Worm (Caenorhabditis elegans) whole organism, L1 larva: Measurements from ENCODE around the gene ceh-27.

Experiments used
- C16A3.4 ChIP-seq: fragments of 150-350 bp; optimal IDR thresholded peaks from 2 replicates; lab custom pipeline; 2014; ENCODE audit warnings: missing biosample characterization, missing genetic modification characterization
- F16B12.6 ChIP-seq: fragments of 150-350 bp; optimal IDR thresholded peaks from 2 replicates; lab custom pipeline; 2014; ENCODE audit warnings: missing biosample characterization, missing genetic modification characterization
- aha-1 ChIP-seq: fragments of 150-350 bp; optimal IDR thresholded peaks from 2 replicates; lab custom pipeline; 2014; ENCODE audit warnings: missing biosample characterization, missing genetic modification characterization
- aly-2 ChIP-seq: fragments of 150-350 bp; optimal IDR thresholded peaks from 2 replicates; lab custom pipeline; 2014; ENCODE audit warnings: missing biosample characterization, missing genetic modification characterization
- ama-1 ChIP-seq: fragments of 150-350 bp; optimal IDR thresholded peaks from 2 replicates; lab custom pipeline; 2014
- blmp-1 ChIP-seq: fragments of 150-350 bp; optimal IDR thresholded peaks from 2 replicates; lab custom pipeline; 2014; ENCODE audit warnings: missing biosample characterization, missing genetic modification characterization
- ceh-63 ChIP-seq: fragments of 200-800 bp; sonication (Bioruptor generic); optimal IDR thresholded peaks from 2 replicates; lab custom pipeline; 2018; ENCODE audit warnings: mild to moderate bottlenecking, missing genetic modification characterization, missing compliant biosample characterization
- ceh-8 ChIP-seq: fragments of 200-800 bp; sonication (Bioruptor generic); optimal IDR thresholded peaks from 2 replicates; lab custom pipeline; 2018; ENCODE audit warnings: mild to moderate bottlenecking, missing genetic modification characterization, moderate library complexity, missing compliant biosample characterization
- ceh-82 ChIP-seq, 3 experiments: fragments of 150-350 bp in 1 of 3; sonication (generic microtip) in 2 of 3; optimal IDR thresholded peaks; 2 replicates each; lab custom pipeline; 2014 to 2017; ENCODE audit warnings: missing biosample characterization in 3 of 3, missing genetic modification characterization in 3 of 3
- ceh-88 ChIP-seq: fragments of 200-800 bp; sonication (Bioruptor generic); IDR thresholded peaks from 2 replicates; pipeline ENCODE4 v1.3.6; 2022; ENCODE audit warnings: missing genetic modification characterization, missing compliant biosample characterization
- ceh-90 ChIP-seq: sonication (generic microtip); optimal IDR thresholded peaks from 2 replicates; lab custom pipeline; 2016; ENCODE audit warnings: missing genetic modification characterization, missing compliant biosample characterization
- efl-1 ChIP-seq, 4 experiments: fragments of 150-350 bp; optimal IDR thresholded peaks in 3 of 4; peaks in 1 of 4; 1 replicate in 1 of 4; 2 replicates in 3 of 4; lab custom pipeline; 2014; ENCODE audit warnings: missing biosample characterization in 2 of 4, missing genetic modification characterization in 2 of 4, missing genetic modification reagents in 2 of 4
- egl-27 ChIP-seq, 2 experiments: fragments of 150-350 bp in 1 of 2; sonication (generic microtip); optimal IDR thresholded peaks; 3 replicates each; lab custom pipeline; 2017 to 2018; ENCODE audit warnings: missing biosample characterization in 2 of 2, missing genetic modification characterization in 2 of 2, missing genetic modification reagents in 2 of 2
- elt-3 ChIP-seq, 6 experiments: fragments of 150-350 bp in 1 of 6; sonication (generic microtip); optimal IDR thresholded peaks; 2 replicates each; lab custom pipeline; 2017 to 2018; ENCODE audit warnings: missing biosample characterization in 6 of 6, missing genetic modification characterization in 6 of 6, inconsistent platforms in 1 of 6
- fkh-10 ChIP-seq: sonication (generic microtip); optimal IDR thresholded peaks from 2 replicates; lab custom pipeline; 2017; ENCODE audit warnings: missing biosample characterization, missing genetic modification reagents, missing genetic modification characterization
- fkh-4 ChIP-seq: sonication (generic microtip); optimal IDR thresholded peaks from 2 replicates; lab custom pipeline; 2016; ENCODE audit warnings: missing compliant biosample characterization, missing genetic modification characterization, borderline replicate concordance
- fkh-8 ChIP-seq: sonication (generic microtip); optimal IDR thresholded peaks from 2 replicates; lab custom pipeline; 2016; ENCODE audit warnings: mild to moderate bottlenecking, missing genetic modification characterization, missing compliant biosample characterization
- hlh-17 ChIP-seq: fragments of 200-800 bp; sonication (Bioruptor generic); optimal IDR thresholded peaks from 2 replicates; lab custom pipeline; 2018; ENCODE audit warnings: missing genetic modification characterization, mild to moderate bottlenecking, missing compliant biosample characterization, moderate library complexity, borderline replicate concordance
- lin-13 ChIP-seq: fragments of 150-350 bp; optimal IDR thresholded peaks from 2 replicates; lab custom pipeline; 2014; ENCODE audit warnings: missing biosample characterization, missing genetic modification reagents, missing genetic modification characterization
- lin-14 ChIP-seq: fragments of 200-800 bp; sonication (Bioruptor generic); optimal IDR thresholded peaks from 2 replicates; lab custom pipeline; 2018; ENCODE audit warnings: mild to moderate bottlenecking, missing genetic modification characterization, moderate library complexity, missing compliant biosample characterization
- lin-35 ChIP-seq, 2 experiments: fragments of 150-350 bp; optimal IDR thresholded peaks; 2 replicates each; lab custom pipeline; 2014; ENCODE audit warnings: missing biosample characterization in 2 of 2, missing genetic modification characterization in 2 of 2, missing genetic modification reagents in 2 of 2
- lin-39 ChIP-seq: fragments of 150-350 bp; optimal IDR thresholded peaks from 2 replicates; lab custom pipeline; 2014; ENCODE audit warnings: missing biosample characterization, missing genetic modification reagents, missing genetic modification characterization
- lir-3 ChIP-seq: sonication (generic microtip); optimal IDR thresholded peaks from 2 replicates; lab custom pipeline; 2016; ENCODE audit warnings: mild to moderate bottlenecking, missing genetic modification characterization, moderate library complexity, missing compliant biosample characterization; ENCODE audit not compliant: poor library complexity
- mdl-1 ChIP-seq, 2 experiments: fragments of 150-350 bp; optimal IDR thresholded peaks; 2 replicates each; lab custom pipeline; 2014 to 2017; ENCODE audit warnings: missing biosample characterization in 2 of 2, missing genetic modification characterization in 2 of 2, inconsistent platforms in 1 of 2
- nhr-11 ChIP-seq: fragments of 150-350 bp; optimal IDR thresholded peaks from 2 replicates; lab custom pipeline; 2014; ENCODE audit warnings: missing biosample characterization, missing genetic modification characterization
- nhr-19 ChIP-seq: fragments of 200-800 bp; sonication (Bioruptor generic); conservative IDR thresholded peaks from 2 replicates; pipeline ENCODE4 v1.3.6; 2022; ENCODE audit warnings: missing genetic modification characterization, missing compliant biosample characterization
- nhr-20 ChIP-seq: sonication (generic microtip); optimal IDR thresholded peaks from 2 replicates; lab custom pipeline; 2016; ENCODE audit warnings: mild to moderate bottlenecking, missing genetic modification characterization, missing compliant biosample characterization
- nhr-237 ChIP-seq: fragments of 150-350 bp; optimal IDR thresholded peaks from 2 replicates; lab custom pipeline; 2014; ENCODE audit warnings: missing biosample characterization, missing genetic modification characterization
- nhr-28 ChIP-seq: fragments of 150-350 bp; optimal IDR thresholded peaks from 2 replicates; lab custom pipeline; 2014; ENCODE audit warnings: missing biosample characterization, missing genetic modification characterization
- nhr-71 ChIP-seq: sonication (generic microtip); optimal IDR thresholded peaks from 2 replicates; lab custom pipeline; 2016; ENCODE audit warnings: mild to moderate bottlenecking, missing genetic modification characterization, moderate library complexity, missing compliant biosample characterization
- nhr-76 ChIP-seq: sonication (generic microtip); optimal IDR thresholded peaks from 2 replicates; lab custom pipeline; 2017; ENCODE audit warnings: missing biosample characterization, missing genetic modification characterization
- nhr-84 ChIP-seq: sonication (generic microtip); optimal IDR thresholded peaks from 2 replicates; lab custom pipeline; 2017; ENCODE audit warnings: missing biosample characterization, missing genetic modification characterization
- nhr-85 ChIP-seq: sonication (generic microtip); peaks from one replicate; lab custom pipeline; 2016; ENCODE audit warnings: missing genetic modification characterization, inconsistent platforms, missing compliant biosample characterization
- nhr-90 ChIP-seq: sonication (generic microtip); optimal IDR thresholded peaks from 2 replicates; lab custom pipeline; 2016; ENCODE audit warnings: mild to moderate bottlenecking, missing genetic modification characterization, missing compliant biosample characterization; ENCODE audit not compliant: poor library complexity
- pag-3 ChIP-seq: sonication (generic microtip); optimal IDR thresholded peaks from 2 replicates; lab custom pipeline; 2017; ENCODE audit warnings: missing genetic modification characterization, mild to moderate bottlenecking, missing compliant biosample characterization, antibody characterized with exemption, borderline replicate concordance; ENCODE audit not compliant: insufficient read depth
- pax-3 ChIP-seq: fragments of 200-800 bp; sonication (Bioruptor generic); optimal IDR thresholded peaks from 2 replicates; lab custom pipeline; 2018; ENCODE audit warnings: mild to moderate bottlenecking, missing genetic modification characterization, moderate library complexity, missing compliant biosample characterization
- pqm-1 ChIP-seq: sonication (generic microtip); optimal IDR thresholded peaks from 3 replicates; lab custom pipeline; 2017; ENCODE audit warnings: missing biosample characterization, missing genetic modification characterization
- skn-1 ChIP-seq: fragments of 150-350 bp; optimal IDR thresholded peaks from 2 replicates; lab custom pipeline; 2014; ENCODE audit warnings: missing biosample characterization, missing genetic modification characterization
- snpc-4 ChIP-seq: fragments of 150-350 bp; optimal IDR thresholded peaks from 2 replicates; lab custom pipeline; 2014; ENCODE audit warnings: missing biosample characterization, missing genetic modification characterization
- snu-23 ChIP-seq: sonication (generic microtip); optimal IDR thresholded peaks from 2 replicates; lab custom pipeline; 2016; ENCODE audit warnings: missing genetic modification characterization, missing compliant biosample characterization
- sptf-1 ChIP-seq: fragments of 150-350 bp; optimal IDR thresholded peaks from 2 replicates; lab custom pipeline; 2014; ENCODE audit warnings: missing biosample characterization, missing genetic modification characterization
- sup-37 ChIP-seq: fragments of 200-800 bp; sonication (Bioruptor generic); optimal IDR thresholded peaks from 2 replicates; lab custom pipeline; 2018; ENCODE audit warnings: mild to moderate bottlenecking, missing genetic modification characterization, missing compliant biosample characterization
- tlp-1 ChIP-seq: fragments of 150-350 bp; optimal IDR thresholded peaks from 2 replicates; lab custom pipeline; 2014; ENCODE audit warnings: missing biosample characterization, missing genetic modification characterization
- unc-130 ChIP-seq: fragments of 150-350 bp; optimal IDR thresholded peaks from 2 replicates; lab custom pipeline; 2017; ENCODE audit warnings: missing biosample characterization, missing genetic modification characterization, inconsistent platforms
- vab-15 ChIP-seq: sonication (generic microtip); optimal IDR thresholded peaks from 2 replicates; lab custom pipeline; 2017; ENCODE audit warnings: missing genotype, mild to moderate bottlenecking, missing genetic modification characterization, missing compliant biosample characterization
- xbp-1 ChIP-seq: sonication (generic microtip); optimal IDR thresholded peaks from 2 replicates; lab custom pipeline; 2016; ENCODE audit warnings: missing genetic modification characterization, missing compliant biosample characterization
- ztf-11 ChIP-seq, 2 experiments: sonication (generic microtip); optimal IDR thresholded peaks; 2 replicates each; lab custom pipeline; 2016 to 2017; ENCODE audit warnings: missing genetic modification characterization in 2 of 2, missing biosample characterization in 1 of 2, missing compliant biosample characterization in 1 of 2

The ceh-27 gene

DNA sequence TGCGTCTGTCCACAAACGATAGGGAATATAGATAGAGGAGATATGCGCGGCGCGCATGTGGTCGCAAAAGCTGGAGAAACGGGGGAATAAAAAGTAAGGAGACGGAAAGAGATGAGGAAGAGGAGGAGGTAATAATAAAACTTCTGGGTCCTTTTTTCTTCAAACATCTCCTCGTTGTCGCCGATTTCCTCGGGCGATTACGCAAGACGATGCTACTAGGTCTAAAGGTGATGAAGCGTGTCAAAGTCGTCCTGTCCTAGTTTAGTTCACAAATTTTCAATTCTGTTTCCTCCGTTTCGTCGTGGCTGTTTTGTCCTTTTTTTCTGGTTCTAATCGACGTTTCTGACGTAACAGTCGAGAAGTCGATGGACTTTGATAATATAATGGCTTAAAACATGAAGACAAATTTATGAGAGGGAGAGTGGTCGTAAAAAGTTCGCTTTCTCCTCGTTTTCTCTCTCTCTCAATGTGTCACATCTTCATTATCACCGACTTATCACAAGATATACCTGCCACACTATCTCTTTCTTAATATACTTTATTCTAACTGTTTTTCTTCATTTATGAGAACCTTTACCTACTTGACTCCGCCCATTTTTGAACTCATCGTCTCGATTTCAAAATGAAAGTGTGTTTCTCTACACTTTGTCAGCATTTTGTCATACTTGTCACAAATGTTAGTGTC, 15.8 kb upstream of the ceh-27 start:
- TF ChIP-seq nhr-237: no peak
- no peak for TF ChIP-seq efl-1 (optimal IDR thresholded peaks at IDR 0.05; lab: Kevin White, UChicago)
- TF ChIP-seq efl-1 (GFP tag; optimal IDR thresholded peaks at IDR 0.05 in 1 of 2; lab: Kevin White, UChicago): no peak
- TF ChIP-seq fkh-8 (tag; lab: Kevin White, UChicago): no peak
- TF ChIP-seq elt-3 (tag; optimal IDR thresholded peaks at IDR 0.05; lab: Kevin White, UChicago): peak in 3 of 6 experiments; percentile 22 to 49 (median 34)
- no peak for TF ChIP-seq lin-39
- no peak for TF ChIP-seq ceh-8
- peak in 1 of 2 experiments; percentile 13 for TF ChIP-seq lin-35 (GFP tag; optimal IDR thresholded peaks at IDR 0.05; lab: Kevin White, UChicago)
- TF ChIP-seq sptf-1 (tag; lab: Kevin White, UChicago): no peak
- peak; percentile 28 for TF ChIP-seq nhr-20 (tag; lab: Kevin White, UChicago)
- TF ChIP-seq aha-1: no peak
- no peak for TF ChIP-seq ceh-88
- no peak for TF ChIP-seq ama-1 (lab: Kevin White, UChicago)
- TF ChIP-seq sup-37 (GFP tag; lab: Kevin White, UChicago): no peak
- peak; percentile 97 for TF ChIP-seq blmp-1 (tag; lab: Kevin White, UChicago)
- peak; percentile 73 for TF ChIP-seq nhr-85 (tag; lab: Kevin White, UChicago)
- peak; percentile 17 for TF ChIP-seq snu-23 (GFP tag; lab: Kevin White, UChicago)
- TF ChIP-seq nhr-71 (tag; lab: Kevin White, UChicago): peak; percentile 5
- TF ChIP-seq egl-27 (tag; optimal IDR thresholded peaks at IDR 0.05; lab: Kevin White, UChicago): no peak
- TF ChIP-seq lin-14: peak; percentile 35
- no peak for TF ChIP-seq nhr-19
- TF ChIP-seq lin-13 (GFP tag; lab: Kevin White, UChicago): no peak

DNA sequence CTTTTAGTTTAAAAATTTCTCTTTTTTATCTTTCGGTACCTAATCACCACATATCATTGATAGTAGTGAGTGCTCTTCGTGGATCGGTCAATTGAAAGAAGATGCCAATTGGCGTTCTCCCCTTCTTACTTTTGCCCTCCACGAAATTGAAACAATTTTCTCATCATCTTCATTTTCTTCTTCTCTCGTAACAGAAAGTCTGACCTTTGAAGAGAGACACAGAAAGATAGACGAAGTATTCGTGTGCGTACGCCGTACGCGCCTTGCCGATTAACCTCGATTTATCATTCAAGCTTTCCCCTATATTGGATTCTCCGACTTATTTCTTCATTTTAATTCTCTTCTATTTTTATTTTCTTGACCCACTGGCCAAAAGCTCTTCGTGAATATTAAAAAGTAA, 12.6 kb upstream of the ceh-27 start:
- TF ChIP-seq skn-1 (tag; lab: Kevin White, UChicago) (no peak), ceh-88 (no peak), lin-35 (GFP tag; optimal IDR thresholded peaks at IDR 0.05; lab: Kevin White, UChicago) (no peak), pax-3 (tag; lab: Kevin White, UChicago) (no peak), xbp-1 (no peak), sup-37 (GFP tag; lab: Kevin White, UChicago) (no peak), aly-2 (tag; lab: Kevin White, UChicago) (no peak), ceh-90 (no peak), lin-39 (no peak), blmp-1 (tag; lab: Kevin White, UChicago) (peak; percentile 97), nhr-84 (no peak), snpc-4 (no peak), mdl-1 (tag; optimal IDR thresholded peaks at IDR 0.05; lab: Kevin White, UChicago) (no peak), nhr-20 (tag; lab: Kevin White, UChicago) (no peak), fkh-8 (tag; lab: Kevin White, UChicago) (no peak), C16A3.4 (tag; lab: Kevin White, UChicago) (no peak), ama-1 (lab: Kevin White, UChicago) (no peak), nhr-28 (tag; lab: Kevin White, UChicago) (no peak), ztf-11 (tag; optimal IDR thresholded peaks at IDR 0.05; lab: Kevin White, UChicago) (no peak), nhr-90 (tag; lab: Kevin White, UChicago) (no peak), elt-3 (tag; optimal IDR thresholded peaks at IDR 0.05; lab: Kevin White, UChicago) (peak in 1 of 6 experiments; percentile 70), ceh-82 (tag; optimal IDR thresholded peaks at IDR 0.05; lab: Kevin White, UChicago) (no peak), ceh-63 (GFP tag; lab: Kevin White, UChicago) (no peak), lin-14 (peak; percentile 81), nhr-237 (no peak), hlh-17 (GFP tag; lab: Kevin White, UChicago) (no peak), tlp-1 (no peak), snu-23 (GFP tag; lab: Kevin White, UChicago) (peak; percentile 25), fkh-10 (GFP tag; lab: Kevin White, UChicago) (no peak), lir-3 (tag; lab: Kevin White, UChicago) (no peak), nhr-11 (tag; lab: Kevin White, UChicago) (no peak), F16B12.6 (no peak), nhr-76 (tag; lab: Kevin White, UChicago) (no peak), vab-15 (no peak), unc-130 (tag; lab: Kevin White, UChicago) (peak; percentile 52), fkh-4 (tag; lab: Kevin White, UChicago) (no peak), pag-3 (tag; lab: Kevin White, UChicago) (peak; percentile 12), pqm-1 (tag; lab: Kevin White, UChicago) (no peak), efl-1 (optimal IDR thresholded peaks at IDR 0.05; lab: Kevin White, UChicago) (no peak), efl-1 (GFP tag; optimal IDR thresholded peaks at IDR 0.05 in 1 of 2; lab: Kevin White, UChicago) (peak in 1 of 2 experiments; percentile 10)
